Fruit fly (Drosophila melanogaster): Measurements from ENCODE around the gene CG13841.
A peak's percentile ranks its signal among the peaks of the same experiment; 100 is the strongest.

CG13841 gene

dm6 chr3R:22816437-22817173, 49.1 kb upstream of the CG13841 start (continued):
- no peak for TF ChIP-seq Optix (GFP tag; IDR thresholded peaks at IDR 0.05)
- TF ChIP-seq slou (GFP tag; optimal IDR thresholded peaks at IDR 0.05): no peak
- no peak for TF ChIP-seq repo (GFP tag; optimal IDR thresholded peaks at IDR 0.05)
- TF ChIP-seq CG4328 (GFP tag; optimal IDR thresholded peaks at IDR 0.05): no peak
- no peak for TF ChIP-seq CG9215 (GFP tag; IDR thresholded peaks at IDR 0.05)
- peak; percentile 37; the same call in 1 of the 2 replicates for TF ChIP-seq sisA (GFP tag; IDR thresholded peaks at IDR 0.05)
- TF ChIP-seq Kr (GFP tag; optimal IDR thresholded peaks at IDR 0.05): no peak
- TF ChIP-seq CG12942 (GFP tag; optimal IDR thresholded peaks at IDR 0.05): no peak
- no peak for TF ChIP-seq Poxn (GFP tag; IDR thresholded peaks at IDR 0.05)
- 0 out of 3 replicates have a peak, but pooled peaks have one; percentile 22 for TF ChIP-seq ci (GFP tag; IDR thresholded peaks at IDR 0.05)
- TF ChIP-seq CG8089 (GFP tag; optimal IDR thresholded peaks at IDR 0.05): no peak
- no peak for TF ChIP-seq CoRest (tag; optimal IDR thresholded peaks at IDR 0.05)
- TF ChIP-seq Sry-δ (GFP tag; optimal IDR thresholded peaks at IDR 0.05): no peak
- TF ChIP-seq wdn (GFP tag; IDR thresholded peaks at IDR 0.05): no peak
- TF ChIP-seq CG10565 (GFP tag; optimal IDR thresholded peaks at IDR 0.05): no peak
- no peak for TF ChIP-seq CG2712 (tag; optimal IDR thresholded peaks at IDR 0.05)
- TF ChIP-seq CG3838 (GFP tag; optimal IDR thresholded peaks at IDR 0.05): no peak
- TF ChIP-seq CG18599 (GFP tag; optimal IDR thresholded peaks at IDR 0.05): no peak
- no peak for TF ChIP-seq Antp (GFP tag; optimal IDR thresholded peaks at IDR 0.05)
- TF ChIP-seq CG14667 (GFP tag; IDR thresholded peaks at IDR 0.05): no peak; the same call in 1 of the 2 replicates
- TF ChIP-seq Dip2 (GFP tag; IDR thresholded peaks at IDR 0.05): no peak
- TF ChIP-seq CG31365 (tag; optimal IDR thresholded peaks at IDR 0.05): no peak
- no peak for TF ChIP-seq Hand (GFP tag; optimal IDR thresholded peaks at IDR 0.05)
- no peak for TF ChIP-seq pros (GFP tag; optimal IDR thresholded peaks at IDR 0.05)
- TF ChIP-seq D19B (GFP tag; optimal IDR thresholded peaks at IDR 0.05): no peak
- TF ChIP-seq CG11696 (GFP tag; IDR thresholded peaks at IDR 0.05): 0 out of 2 replicates have a peak, but pooled peaks have one; percentile 20
- TF ChIP-seq Lpt (GFP tag; optimal IDR thresholded peaks at IDR 0.05): no peak
- no peak for TF ChIP-seq CG7271 (tag; optimal IDR thresholded peaks at IDR 0.05)
- TF ChIP-seq CG3281 (GFP tag; optimal IDR thresholded peaks at IDR 0.05): no peak
- TF ChIP-seq mld (GFP tag; IDR thresholded peaks at IDR 0.05; ENCODE audit: partially characterized antibody): no peak
- no peak for TF ChIP-seq crol (GFP tag; IDR thresholded peaks at IDR 0.05)
- no peak for TF ChIP-seq CG4617 (GFP tag; optimal IDR thresholded peaks at IDR 0.05; ENCODE audit: borderline replicate concordance)
- no peak for TF ChIP-seq sna (GFP tag; IDR thresholded peaks at IDR 0.05; ENCODE audit: partially characterized antibody)
- TF ChIP-seq CG6689 (GFP tag; IDR thresholded peaks at IDR 0.05): peak; percentile 54
- TF ChIP-seq ash1 (GFP tag; optimal IDR thresholded peaks at IDR 0.05): no peak
- TF ChIP-seq CG2116 (GFP tag; optimal IDR thresholded peaks at IDR 0.05): no peak
- TF ChIP-seq Blimp-1 (GFP tag; optimal IDR thresholded peaks at IDR 0.05): peak; percentile 46
- peak; percentile 31; the same call in 1 of the 2 replicates for TF ChIP-seq lmd (GFP tag; IDR thresholded peaks at IDR 0.05)
- TF ChIP-seq aop (GFP tag; IDR thresholded peaks at IDR 0.05): no peak
- no peak for TF ChIP-seq Ssrp (tag; optimal IDR thresholded peaks at IDR 0.05)
- TF ChIP-seq ken (GFP tag; IDR thresholded peaks at IDR 0.05): 0 out of 3 replicates have a peak, but pooled peaks have one; percentile 28
- no peak for TF ChIP-seq lov (optimal IDR thresholded peaks at IDR 0.05)
- TF ChIP-seq lov (GFP tag; IDR thresholded peaks at IDR 0.05): 0 out of 3 replicates have a peak, but pooled peaks have one; percentile 21
- no peak for TF ChIP-seq gro (GFP tag; optimal IDR thresholded peaks at IDR 0.05)
- no peak for TF ChIP-seq HmgD (GFP tag; optimal IDR thresholded peaks at IDR 0.05)
- TF ChIP-seq CG12155 (GFP tag; optimal IDR thresholded peaks at IDR 0.05): no peak
- peak; percentile 25; the same call in 1 of the 2 replicates for TF ChIP-seq ranshi (GFP tag; IDR thresholded peaks at IDR 0.05)
- TF ChIP-seq esg (GFP tag; conservative IDR thresholded peaks at IDR 0.05): peak; percentile 25; the same call in 1 of the 2 replicates
- no peak for TF ChIP-seq onecut (GFP tag; IDR thresholded peaks at IDR 0.05)
- TF ChIP-seq Xrp1 (GFP tag; IDR thresholded peaks at IDR 0.05): peak; percentile 72; the same call in 1 of the 2 replicates
